Worm (Caenorhabditis elegans): Measurements from ENCODE around the gene emc-5.

emc-5 gene

DNA sequence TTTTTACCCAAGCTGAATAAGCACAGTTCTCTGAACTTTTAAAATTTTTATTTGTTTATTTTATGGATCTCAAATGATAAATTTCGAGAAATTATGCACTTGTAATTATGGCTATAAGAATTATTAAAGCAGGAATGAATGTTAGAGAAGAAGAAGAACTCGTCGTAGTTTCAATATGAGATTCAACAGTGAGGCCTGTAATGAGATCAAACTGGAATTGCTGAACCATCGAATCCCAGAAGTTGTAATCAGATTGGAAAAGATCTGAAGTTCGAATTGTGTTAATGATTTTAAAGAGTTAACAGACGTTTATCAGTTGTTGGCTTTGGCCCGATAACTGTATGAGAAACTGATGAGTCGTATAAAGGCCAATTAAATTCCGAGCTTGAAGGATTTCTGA lies 40.9 kb upstream of the emc-5 start (continued):
- TF ChIP-seq lin-26 (GFP tag; IDR thresholded peaks at IDR 0.05): no peak
- no peak for TF ChIP-seq snpc-4 (GFP tag; optimal IDR thresholded peaks at IDR 0.05)
- no peak for TF ChIP-seq snpc-4 (tag; optimal IDR thresholded peaks at IDR 0.05)
- TF ChIP-seq F49E8.2 (tag; optimal IDR thresholded peaks at IDR 0.05; ENCODE audit: insufficient read depth): peak; percentile 42
- no peak for TF ChIP-seq chd-7 (tag; optimal IDR thresholded peaks at IDR 0.05)
- TF ChIP-seq D2030.7 (GFP tag; IDR thresholded peaks at IDR 0.05): no peak
- TF ChIP-seq tlf-1 (GFP tag; optimal IDR thresholded peaks at IDR 0.05): peak; percentile 2
- no peak for TF ChIP-seq aptf-3 (GFP tag; IDR thresholded peaks at IDR 0.05)
- TF ChIP-seq egl-18 (GFP tag; IDR thresholded peaks at IDR 0.05): no peak
- no peak for TF ChIP-seq nfya-1 (tag; optimal IDR thresholded peaks at IDR 0.05; ENCODE audit: borderline replicate concordance, insufficient read depth)
- TF ChIP-seq let-526 (GFP tag; IDR thresholded peaks at IDR 0.05): no peak
- no peak for TF ChIP-seq attf-6 (GFP tag; IDR thresholded peaks at IDR 0.05)
- no peak for TF ChIP-seq mel-28 (tag; optimal IDR thresholded peaks at IDR 0.05; ENCODE audit: borderline replicate concordance)
- no peak for TF ChIP-seq Y67H2A.10 (GFP tag; conservative IDR thresholded peaks at IDR 0.05)
- no peak for TF ChIP-seq ztf-6 (GFP tag; IDR thresholded peaks at IDR 0.05)
- no peak for TF ChIP-seq ceh-91 (GFP tag; IDR thresholded peaks at IDR 0.05)
- TF ChIP-seq C06A6.2 (GFP tag; conservative IDR thresholded peaks at IDR 0.05): no peak
- no peak for TF ChIP-seq ets-4 (GFP tag; optimal IDR thresholded peaks at IDR 0.05)
- TF ChIP-seq lin-54 (GFP tag; optimal IDR thresholded peaks at IDR 0.05): peak; percentile 21
- no peak for TF ChIP-seq attf-3 (GFP tag; conservative IDR thresholded peaks at IDR 0.05)
- peak; percentile 31 for TF ChIP-seq him-1 (tag; optimal IDR thresholded peaks at IDR 0.05)
- TF ChIP-seq snpc-1.1 (tag; optimal IDR thresholded peaks at IDR 0.05; ENCODE audit: insufficient read depth): no peak
- no peak for TF ChIP-seq akir-1 (GFP tag; optimal IDR thresholded peaks at IDR 0.05)
- TF ChIP-seq hlh-12 (tag; optimal IDR thresholded peaks at IDR 0.05): no peak
- no peak for TF ChIP-seq ccch-3 (GFP tag; optimal IDR thresholded peaks at IDR 0.05)
- no peak for TF ChIP-seq nhr-80 (tag; optimal IDR thresholded peaks at IDR 0.05)
- no peak for TF ChIP-seq ztf-26 (tag; optimal IDR thresholded peaks at IDR 0.05)
- no peak for TF ChIP-seq Y53G8AR.9 (GFP tag; conservative IDR thresholded peaks at IDR 0.05)
- no peak for TF ChIP-seq let-607 (tag; optimal IDR thresholded peaks at IDR 0.05)
- no peak for TF ChIP-seq ztf-25 (GFP tag; IDR thresholded peaks at IDR 0.05)

DNA sequence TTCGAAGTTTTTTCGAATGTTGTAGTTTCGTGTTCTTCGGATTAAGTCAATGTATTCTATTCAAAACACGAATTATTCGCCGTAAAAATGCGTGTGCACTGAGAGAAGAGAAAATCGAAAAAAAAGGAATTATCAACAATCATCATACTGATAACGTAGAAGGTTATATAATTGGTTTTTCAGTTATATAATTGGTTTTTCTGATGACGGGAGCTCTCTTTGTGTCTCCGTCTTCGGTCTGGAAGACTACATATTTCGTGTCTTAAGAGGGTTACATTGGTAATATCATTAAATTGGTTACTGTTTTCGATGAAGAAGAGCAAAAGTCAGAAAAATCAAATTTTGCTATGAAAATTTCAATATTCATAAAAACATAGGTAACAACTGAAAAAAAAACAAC lies 36.7 kb upstream of the emc-5 start:
- no peak for TF ChIP-seq Y79H2A.3 (GFP tag; conservative IDR thresholded peaks at IDR 0.05)
- peak; percentile 55 for TF ChIP-seq nhr-80 (tag; optimal IDR thresholded peaks at IDR 0.05)

DNA sequence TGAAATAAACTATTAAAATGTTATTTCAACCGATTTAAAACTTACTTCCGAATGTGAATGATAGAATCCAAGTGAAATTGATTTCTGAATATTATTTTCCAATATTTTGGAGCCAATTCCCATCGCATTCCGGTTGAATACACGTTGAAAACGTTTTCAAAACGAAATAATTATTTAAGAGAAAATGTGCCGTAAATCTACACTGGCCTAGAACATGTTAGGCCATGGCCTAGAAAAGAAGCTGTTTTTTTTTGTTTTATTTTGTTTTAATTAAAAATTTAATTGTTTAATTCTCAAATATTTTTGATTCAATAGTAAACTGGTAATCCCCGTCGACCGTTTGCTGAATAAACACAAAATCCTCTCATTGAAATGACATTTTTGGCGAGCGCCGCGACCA lies 32.7 kb upstream of the emc-5 start:
- TF ChIP-seq C06A6.2 (GFP tag; conservative IDR thresholded peaks at IDR 0.05): no peak
- no peak for TF ChIP-seq mxl-1 (tag; optimal IDR thresholded peaks at IDR 0.05)
- TF ChIP-seq lir-1 (GFP tag; conservative IDR thresholded peaks at IDR 0.05): no peak
- TF ChIP-seq hrde-1 (tag; optimal IDR thresholded peaks at IDR 0.05; ENCODE audit: borderline replicate concordance): no peak
- TF ChIP-seq snpc-4 (GFP tag; optimal IDR thresholded peaks at IDR 0.05): no peak
- TF ChIP-seq snpc-4 (tag; optimal IDR thresholded peaks at IDR 0.05): no peak
- no peak for TF ChIP-seq tbx-9 (tag; optimal IDR thresholded peaks at IDR 0.05; ENCODE audit: borderline replicate concordance)
- no peak for TF ChIP-seq atf-7 (tag; optimal IDR thresholded peaks at IDR 0.05)
- TF ChIP-seq chd-7 (tag; optimal IDR thresholded peaks at IDR 0.05): no peak
- TF ChIP-seq F57C9.4 (tag; optimal IDR thresholded peaks at IDR 0.05): no peak
- no peak for TF ChIP-seq bed-2 (GFP tag; IDR thresholded peaks at IDR 0.05)
- TF ChIP-seq gei-17 (GFP tag; optimal IDR thresholded peaks at IDR 0.05): no peak
- no peak for TF ChIP-seq madf-3 (GFP tag; IDR thresholded peaks at IDR 0.05)
- TF ChIP-seq lin-40 (tag; optimal IDR thresholded peaks at IDR 0.05): no peak
- TF ChIP-seq ceh-79 (tag; optimal IDR thresholded peaks at IDR 0.05): no peak
- no peak for TF ChIP-seq F33H1.4 (GFP tag; IDR thresholded peaks at IDR 0.05)

Measured in whole organism, young adult.